Worm (Caenorhabditis elegans) whole organism, L4/young adult: Measurements from ENCODE around the gene F47D12.3.

Experiments used
- W03F9.2 ChIP-seq: fragments of 150-350 bp; optimal IDR thresholded peaks from 2 replicates; lab custom pipeline; 2014; ENCODE audit warnings: missing biosample characterization, missing genetic modification characterization
- dao-5 ChIP-seq: sonication (generic microtip); optimal IDR thresholded peaks from 2 replicates; lab custom pipeline; 2016; ENCODE audit warnings: missing genotype, missing genetic modification characterization, moderate library complexity, missing compliant biosample characterization
- him-1 ChIP-seq: sonication (generic microtip); optimal IDR thresholded peaks from 2 replicates; lab custom pipeline; 2016; ENCODE audit warnings: missing genotype, missing genetic modification reagents, missing genetic modification characterization, missing compliant biosample characterization

F47D12.3 gene

DNA sequence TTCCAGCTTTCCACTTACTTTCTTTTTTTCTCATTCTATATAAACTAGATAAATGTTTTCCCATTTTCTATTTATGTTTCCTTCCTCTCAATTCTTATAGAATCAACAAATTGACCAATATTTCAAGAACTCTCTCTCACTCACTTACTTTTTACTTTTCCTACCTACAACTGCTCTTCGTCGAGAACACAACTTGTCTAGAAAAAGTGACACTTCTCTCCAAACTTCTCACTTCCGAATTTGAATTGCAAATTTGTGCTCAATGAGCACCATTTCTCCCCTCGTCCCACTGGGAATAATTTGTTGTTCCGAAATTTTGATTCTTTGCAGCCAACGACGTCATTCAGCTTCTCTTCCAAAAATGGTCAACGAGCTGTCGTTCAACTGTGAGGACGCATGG is at the start of gene F47D12.3:
Gene F47D12.3 (plus strand): TSS at position 331 of the 400 bp plus-strand sequence.
- TF ChIP-seq him-1 (tag; lab: Kevin White, UChicago) (no peak), W03F9.2 (tag; lab: Kevin White, UChicago) (no peak), dao-5 (tag; lab: Kevin White, UChicago) (no peak)

DNA sequence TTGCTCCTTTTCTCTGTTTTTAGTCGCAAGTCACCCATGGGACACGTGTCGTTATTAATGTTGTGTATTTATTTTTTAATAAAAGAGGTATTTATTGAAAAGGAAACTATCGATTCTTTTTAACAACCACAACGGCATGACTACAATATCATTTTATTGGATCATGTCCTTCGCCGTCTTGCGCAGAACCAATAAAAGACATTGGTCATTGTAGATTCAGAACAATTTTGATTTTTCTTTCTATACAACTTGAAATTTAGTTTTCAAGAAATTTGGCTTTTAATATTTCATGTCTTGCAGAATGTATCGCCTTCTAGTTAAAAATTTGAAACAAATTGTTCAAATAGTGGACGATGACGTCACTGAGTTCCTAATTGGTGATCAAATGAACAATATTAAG is 46.8 kb upstream of the F47D12.3 start, which contains the start of gene amdh-1:
Gene amdh-1 (plus strand): TSS at position 301 of the 400 bp plus-strand sequence.
- no peak for TF ChIP-seq him-1 (tag; lab: Kevin White, UChicago)
- no peak for TF ChIP-seq dao-5 (tag; lab: Kevin White, UChicago)
- TF ChIP-seq W03F9.2 (tag; lab: Kevin White, UChicago) = no peak

DNA sequence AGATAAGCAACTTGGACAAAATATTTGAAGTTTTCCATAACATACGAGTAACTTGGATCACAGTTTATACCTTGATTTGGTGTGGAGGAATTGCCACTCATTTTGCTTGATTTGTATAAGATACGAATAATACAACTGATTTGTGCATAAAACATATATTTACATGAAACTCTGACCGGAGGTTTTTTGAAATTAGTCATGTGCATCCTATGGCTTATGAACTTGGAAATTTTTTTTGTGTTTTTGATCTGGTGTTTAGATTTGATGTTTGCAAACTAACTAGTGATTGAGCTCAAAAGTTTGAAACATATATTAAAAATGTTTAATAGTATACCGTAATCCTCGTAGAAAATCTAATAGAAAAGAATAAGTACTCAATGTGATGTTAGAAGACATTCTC is 43.5 kb upstream of the F47D12.3 start, which contains the start of gene srg-8:
Gene srg-8 (minus strand): TSS at position 101 of the 400 bp plus-strand sequence.
- TF ChIP-seq dao-5 (tag; lab: Kevin White, UChicago) (no peak), W03F9.2 (tag; lab: Kevin White, UChicago) (no peak), him-1 (tag; lab: Kevin White, UChicago) (no peak)

DNA sequence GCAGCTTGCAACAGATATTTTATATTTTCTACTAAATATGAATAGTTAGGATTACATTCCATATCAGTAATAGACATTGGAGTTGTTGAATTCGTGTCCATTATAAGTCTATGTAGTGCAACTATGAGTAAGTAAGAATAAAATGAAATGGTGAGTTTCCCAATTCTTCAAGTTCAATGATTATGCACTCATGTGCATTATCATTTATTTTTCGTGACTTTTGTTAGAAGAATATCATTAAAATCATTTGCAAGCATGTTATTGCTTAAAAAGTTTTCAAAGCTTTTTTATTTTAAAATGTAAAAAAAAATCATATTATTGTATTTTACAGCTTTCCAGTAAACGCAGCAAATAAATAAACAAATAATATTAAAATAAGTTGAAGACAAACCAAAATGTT is 41.6 kb upstream of the F47D12.3 start, which contains the start of gene srg-9:
Gene srg-9 (minus strand): TSS at position 101 of the 400 bp plus-strand sequence.
- TF ChIP-seq dao-5 (tag; lab: Kevin White, UChicago) (no peak), W03F9.2 (tag; lab: Kevin White, UChicago) (no peak), him-1 (tag; lab: Kevin White, UChicago) (no peak)

DNA sequence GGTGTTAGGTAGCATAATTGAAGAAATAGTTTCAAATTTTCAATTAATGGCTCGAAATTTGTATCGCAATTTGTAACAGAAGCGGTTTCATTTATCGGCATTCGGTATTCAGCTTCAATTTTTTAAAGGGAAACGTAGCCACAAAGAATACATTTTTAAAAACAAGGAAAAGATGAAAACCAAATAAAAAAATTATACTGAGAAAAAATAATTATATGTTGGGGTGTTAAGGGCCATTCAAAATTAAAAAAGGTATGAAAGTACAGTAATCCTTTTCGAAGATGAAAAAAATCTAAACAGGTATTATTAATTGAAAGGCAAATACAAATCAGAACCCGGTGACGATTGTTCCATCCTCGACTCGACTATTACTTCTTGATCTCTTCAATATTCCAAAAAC is 40.0 kb upstream of the F47D12.3 start, which contains the start of gene srg-1:
Gene srg-1 (minus strand): TSS at position 101 of the 400 bp plus-strand sequence.
- TF ChIP-seq him-1 (tag; lab: Kevin White, UChicago) (no peak), dao-5 (tag; lab: Kevin White, UChicago) (no peak), W03F9.2 (tag; lab: Kevin White, UChicago) (no peak)

DNA sequence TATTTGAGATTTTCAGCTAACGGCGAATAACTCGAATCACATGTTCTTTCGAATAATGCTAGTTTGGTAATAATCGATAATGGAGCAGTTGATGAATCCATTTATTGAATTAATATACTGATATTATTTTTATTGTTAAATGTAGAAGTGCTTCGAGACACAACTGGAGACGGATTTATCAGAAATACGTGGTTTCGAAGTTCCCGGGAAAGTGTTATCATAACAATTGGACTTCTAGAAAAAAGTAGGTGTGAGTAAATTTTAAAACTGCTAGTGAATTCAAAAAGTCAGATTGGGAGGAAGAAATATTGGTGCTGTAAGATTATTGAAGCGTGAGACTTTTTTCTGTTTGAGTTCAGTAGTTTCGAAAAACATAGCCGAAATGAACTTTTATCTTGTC is 38.1 kb upstream of the F47D12.3 start, which contains the start of gene srg-2:
Gene srg-2 (minus strand): TSS at position 101 of the 400 bp plus-strand sequence.
- TF ChIP-seq W03F9.2 (tag; lab: Kevin White, UChicago) (no peak), him-1 (tag; lab: Kevin White, UChicago) (no peak), dao-5 (tag; lab: Kevin White, UChicago) (no peak)

DNA sequence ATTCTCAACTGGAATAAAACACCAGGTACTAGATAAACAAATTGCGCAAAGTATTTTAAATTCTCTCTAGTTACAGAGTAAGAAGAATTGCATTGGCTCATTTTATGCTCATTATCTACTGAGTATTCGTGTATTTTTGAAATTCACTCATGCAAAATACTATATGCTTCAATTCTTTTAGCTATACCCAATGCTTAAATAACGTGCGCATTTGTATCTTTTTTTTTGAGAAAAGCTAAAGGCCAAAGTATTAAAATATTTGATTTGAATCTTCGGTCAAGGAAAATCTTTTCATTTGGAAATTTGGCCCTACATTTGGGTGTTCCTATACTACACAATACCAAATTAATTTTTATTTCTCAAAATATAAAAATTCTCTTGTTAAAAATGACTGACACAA is 36.3 kb upstream of the F47D12.3 start, which contains the start of gene srg-4:
Gene srg-4 (minus strand): TSS at position 101 of the 400 bp plus-strand sequence.
- no peak for TF ChIP-seq dao-5 (tag; lab: Kevin White, UChicago)
- TF ChIP-seq him-1 (tag; lab: Kevin White, UChicago) = no peak
- TF ChIP-seq W03F9.2 (tag; lab: Kevin White, UChicago) = no peak

DNA sequence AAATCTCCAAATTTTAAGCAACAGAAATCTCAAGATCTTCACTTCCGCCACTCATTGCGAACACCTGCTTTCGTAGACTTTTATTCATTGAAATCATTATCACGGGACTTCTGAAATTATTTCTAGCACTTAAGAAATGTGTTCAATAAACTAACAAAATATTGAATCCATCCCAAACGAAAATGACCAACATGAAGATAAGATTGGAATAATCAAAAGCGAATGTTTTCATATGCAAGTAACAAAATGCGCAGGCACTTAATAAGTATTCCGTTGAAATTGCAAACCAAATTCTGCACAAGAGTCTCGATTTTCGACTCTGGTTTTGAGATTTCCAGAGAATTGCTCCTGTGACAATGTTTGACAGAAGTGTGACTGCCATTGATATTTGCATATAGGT is 33.8 kb upstream of the F47D12.3 start, which contains the start of gene srg-5:
Gene srg-5 (minus strand): TSS at position 101 of the 400 bp plus-strand sequence.
- TF ChIP-seq dao-5 (tag; lab: Kevin White, UChicago) = no peak
- no peak for TF ChIP-seq him-1 (tag; lab: Kevin White, UChicago)
- no peak for TF ChIP-seq W03F9.2 (tag; lab: Kevin White, UChicago)

DNA sequence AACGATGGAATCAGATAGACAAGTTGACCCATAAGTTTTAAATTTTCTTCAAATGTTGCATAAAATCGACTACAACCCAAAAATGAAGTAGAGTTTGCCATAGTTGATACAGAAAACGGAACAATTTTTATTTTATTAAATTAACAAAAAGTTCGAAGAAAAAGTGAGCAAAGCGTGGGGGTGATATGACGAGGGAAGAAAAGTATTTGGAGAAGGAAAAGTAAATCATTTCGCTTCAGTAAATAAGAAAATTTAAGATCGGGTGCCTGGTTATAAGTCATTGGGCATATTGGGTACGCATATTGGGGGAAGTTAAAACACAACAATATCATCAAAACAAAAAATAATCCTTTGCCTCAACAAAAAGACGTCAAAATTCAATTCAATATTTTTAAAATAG is 32.4 kb upstream of the F47D12.3 start, which contains the start of gene srg-6:
Gene srg-6 (minus strand): TSS at position 101 of the 400 bp plus-strand sequence.
- no peak for TF ChIP-seq him-1 (tag; lab: Kevin White, UChicago)
- no peak for TF ChIP-seq W03F9.2 (tag; lab: Kevin White, UChicago)
- TF ChIP-seq dao-5 (tag; lab: Kevin White, UChicago) = no peak

DNA sequence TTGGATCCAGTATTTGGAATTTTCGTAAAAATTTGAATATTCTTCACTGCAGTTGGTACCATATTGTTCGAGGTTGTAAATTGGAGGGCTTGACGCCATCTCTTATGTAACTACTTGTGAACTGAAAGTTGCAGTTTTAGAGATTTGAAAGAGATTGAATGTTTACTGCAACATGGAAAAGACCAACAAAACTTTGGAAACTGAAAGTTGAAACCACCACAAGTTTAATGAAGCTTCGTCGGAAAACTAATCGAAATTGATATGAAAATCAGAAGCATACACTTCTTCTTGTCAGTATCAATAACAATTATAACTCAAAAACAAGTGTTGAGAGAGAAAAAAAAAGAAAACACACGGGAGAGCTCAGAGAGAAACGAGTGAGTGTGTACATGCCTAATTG is 30.2 kb upstream of the F47D12.3 start, which contains the start of gene srg-7:
Gene srg-7 (minus strand): TSS at position 101 of the 400 bp plus-strand sequence.
- TF ChIP-seq him-1 (tag; lab: Kevin White, UChicago) (no peak), W03F9.2 (tag; lab: Kevin White, UChicago) (no peak), dao-5 (tag; lab: Kevin White, UChicago) (no peak)

DNA sequence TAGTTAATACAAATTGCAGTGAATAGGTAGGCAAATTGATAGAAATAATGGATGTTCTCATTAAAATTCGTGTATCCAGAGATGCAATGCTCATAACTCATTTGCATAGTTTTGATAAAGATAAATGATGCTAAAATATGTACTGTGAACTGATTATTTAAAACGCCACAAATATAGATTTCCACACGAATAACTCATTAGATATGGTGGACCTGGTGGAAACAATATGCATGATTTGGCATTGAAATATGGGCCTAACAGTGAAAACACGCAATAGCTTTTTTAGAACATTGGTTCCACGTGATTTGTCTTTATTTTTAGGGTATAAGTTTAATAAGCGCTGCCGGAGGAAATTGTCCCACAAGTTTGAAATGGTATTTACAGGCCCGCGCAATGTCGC is 28.0 kb upstream of the F47D12.3 start, which contains the start of gene srg-3:
Gene srg-3 (minus strand): TSS at position 101 of the 400 bp plus-strand sequence.
- TF ChIP-seq dao-5 (tag; lab: Kevin White, UChicago) (no peak), him-1 (tag; lab: Kevin White, UChicago) (no peak), W03F9.2 (tag; lab: Kevin White, UChicago) (no peak)

DNA sequence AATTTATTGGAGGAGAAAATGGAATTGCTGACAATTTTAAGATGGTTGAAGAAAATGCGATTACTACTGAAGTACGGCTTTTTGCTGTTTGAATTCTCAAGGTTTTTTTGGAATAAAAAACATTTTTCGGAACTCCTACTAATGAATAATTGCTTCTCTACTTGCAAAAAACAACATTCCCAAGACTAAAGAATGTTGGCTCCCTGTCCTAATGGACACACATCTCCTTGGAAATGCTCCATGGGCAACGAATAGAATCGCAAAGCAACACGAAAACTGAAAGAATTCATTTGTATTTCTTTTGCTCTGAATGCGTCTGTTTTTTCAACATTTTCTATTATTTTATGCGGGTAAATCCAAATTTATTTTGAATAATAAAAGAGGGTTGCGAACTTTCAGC is 25.4 kb upstream of the F47D12.3 start, which contains the start of gene C18F10.2:
Gene C18F10.2 (plus strand): TSS at position 301 of the 400 bp plus-strand sequence.
- TF ChIP-seq him-1 (tag; lab: Kevin White, UChicago) (no peak), dao-5 (tag; lab: Kevin White, UChicago) (no peak), W03F9.2 (tag; lab: Kevin White, UChicago) (no peak)

DNA sequence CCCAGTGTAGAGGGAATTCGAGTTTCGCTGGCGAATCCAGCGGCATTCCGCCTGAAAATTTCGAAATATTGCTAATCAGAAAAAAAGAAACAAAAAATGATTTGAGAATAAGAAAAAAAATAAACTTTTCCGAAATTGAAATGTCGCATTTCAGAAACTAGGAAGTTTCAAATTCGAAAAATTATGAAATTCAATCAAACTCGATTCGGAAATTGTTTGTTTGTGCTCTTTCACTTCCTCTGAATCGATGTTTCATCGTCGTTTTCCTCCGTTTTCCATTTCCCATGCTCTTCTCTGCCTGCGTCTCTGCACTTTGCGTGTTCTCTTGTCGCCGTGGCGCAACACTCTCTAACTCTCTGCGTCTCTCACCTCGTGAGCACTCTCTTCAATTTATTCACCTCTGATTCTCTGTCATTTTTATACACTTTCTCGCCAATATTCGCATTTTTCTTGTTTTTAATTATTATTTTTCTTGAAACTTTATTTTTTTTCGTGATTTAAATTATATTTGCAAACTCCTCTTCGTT is 19.9 kb upstream of the F47D12.3 start, which contains the start of gene C18F10.7:
Gene C18F10.7 (minus strand): TSS at position 51 of the 527 bp plus-strand sequence.
- TF ChIP-seq W03F9.2 (tag; lab: Kevin White, UChicago) = peak; percentile 80
- no peak for TF ChIP-seq dao-5 (tag; lab: Kevin White, UChicago)
- TF ChIP-seq him-1 (tag; lab: Kevin White, UChicago) = no peak
